Worm (Caenorhabditis elegans) whole organism, early embryonic: ENCODE results near the gene mcm-6.

ENCODE experiments used
- F13C5.2 ChIP-seq: sonication (generic microtip); optimal IDR thresholded peaks from 2 replicates; lab custom pipeline; 2017; ENCODE audit warnings: mild to moderate bottlenecking, missing genetic modification characterization, inconsistent platforms, missing compliant biosample characterization
- ama-1 ChIP-seq: fragments of 150-350 bp; optimal IDR thresholded peaks from 2 replicates; lab custom pipeline; 2014
- ceh-36 ChIP-seq: sonication (generic microtip); optimal IDR thresholded peaks from 2 replicates; lab custom pipeline; 2016; ENCODE audit warnings: missing genetic modification characterization, inconsistent platforms, missing compliant biosample characterization
- hmg-4 ChIP-seq: fragments of 200-800 bp; sonication (Bioruptor generic); optimal IDR thresholded peaks from 2 replicates; lab custom pipeline; 2018; ENCODE audit warnings: mild to moderate bottlenecking, missing genetic modification characterization, missing compliant biosample characterization
- hnd-1 ChIP-seq: sonication (generic microtip); optimal IDR thresholded peaks from 2 replicates; lab custom pipeline; 2016; ENCODE audit warnings: missing genetic modification characterization, missing compliant biosample characterization

- TF ChIP-seq F13C5.2 (tag; lab: Kevin White, UChicago) (no peak), ama-1 (lab: Kevin White, UChicago) (no peak), hnd-1 (no peak), hmg-4 (GFP tag; lab: Kevin White, UChicago) (no peak), ceh-36 (tag; lab: Kevin White, UChicago) (no peak)
These were observed 36.3 kb downstream of the mcm-6 start, which contains the start of gene ZK632.12 for ce11 chrIII:9830502-9830901.
